Fruit fly (Drosophila melanogaster) ovary, adult (tissue): ENCODE results near the gene CG17271.

Experiments
- CG17801 ChIP-seq: fragments of 200-800 bp; optimal IDR thresholded peaks from 2 replicates; lab custom pipeline; 2019; ENCODE audit warnings: missing biosample characterization, mild to moderate bottlenecking, missing genetic modification characterization, moderate library complexity; ENCODE audit not compliant: partially characterized antibody

The CG17271 gene

dm6 chr3R:20790437-20790836 lies 31.2 kb downstream of the CG17271 start:
- no peak for TF ChIP-seq CG17801 (GFP tag; lab: Kevin White, UChicago)

dm6 chr3R:20788559-20788958 lies 33.1 kb downstream of the CG17271 start:
- TF ChIP-seq CG17801 (GFP tag; lab: Kevin White, UChicago), result no peak

- TF ChIP-seq CG17801 (GFP tag; lab: Kevin White, UChicago), result no peak
These were observed 36.9 kb downstream of the CG17271 start for dm6 chr3R:20784436-20785368.

dm6 chr3R:20783714-20784435 lies 37.8 kb downstream of the CG17271 start:
- TF ChIP-seq CG17801 (GFP tag; lab: Kevin White, UChicago), result no peak

- peak; percentile 96 for TF ChIP-seq CG17801 (GFP tag; lab: Kevin White, UChicago)
These were observed 39.0 kb downstream of the CG17271 start for dm6 chr3R:20782655-20783105.

DNA sequence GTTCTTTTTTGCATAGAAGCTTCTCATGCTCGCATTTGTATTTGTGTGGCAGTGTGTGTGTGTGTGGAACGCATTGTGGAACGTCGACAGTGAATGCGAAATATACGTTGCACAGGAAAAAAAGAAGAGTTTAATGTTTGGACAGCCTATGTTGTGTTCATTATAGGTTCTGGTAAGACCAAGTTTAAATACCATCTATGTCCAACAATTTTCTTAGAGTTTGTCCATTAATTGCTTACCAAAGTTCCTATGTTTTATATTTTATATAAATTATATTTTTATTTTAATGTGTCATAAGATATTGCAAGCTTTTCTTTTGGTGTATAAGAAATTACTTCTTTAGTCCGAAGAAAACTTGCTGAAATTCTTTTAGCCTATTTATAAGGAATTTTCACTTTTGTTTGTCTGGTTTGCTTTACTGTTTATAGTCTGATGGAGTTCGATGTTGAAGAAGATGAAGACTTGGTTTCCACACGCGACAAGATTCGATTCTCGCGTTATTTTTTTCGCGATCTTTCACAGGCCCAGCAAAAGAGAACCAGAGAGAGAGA lies 39.5 kb downstream of the CG17271 start:
- TF ChIP-seq CG17801 (GFP tag; lab: Kevin White, UChicago), result no peak

DNA sequence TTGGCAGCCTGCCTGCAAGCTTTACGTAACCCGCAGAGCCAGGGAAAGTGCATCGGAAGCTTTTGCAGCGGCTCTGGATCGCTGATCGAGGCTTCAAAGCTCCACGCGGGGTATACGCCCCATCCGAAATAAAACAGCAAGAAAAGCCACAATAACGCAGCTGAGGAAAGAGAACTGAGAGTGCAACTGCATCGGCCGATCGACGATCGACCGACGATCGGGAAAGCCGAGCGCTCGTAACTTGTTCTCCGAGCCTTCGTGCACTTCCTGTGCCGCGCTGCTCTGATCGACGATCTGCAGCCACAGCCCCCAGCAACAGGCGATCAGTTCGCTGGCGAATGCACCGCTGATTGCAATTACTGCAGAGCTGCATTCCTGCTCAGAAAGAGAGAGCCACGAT lies 41.7 kb downstream of the CG17271 start:
- peak; percentile 50 for TF ChIP-seq CG17801 (GFP tag; lab: Kevin White, UChicago)

DNA sequence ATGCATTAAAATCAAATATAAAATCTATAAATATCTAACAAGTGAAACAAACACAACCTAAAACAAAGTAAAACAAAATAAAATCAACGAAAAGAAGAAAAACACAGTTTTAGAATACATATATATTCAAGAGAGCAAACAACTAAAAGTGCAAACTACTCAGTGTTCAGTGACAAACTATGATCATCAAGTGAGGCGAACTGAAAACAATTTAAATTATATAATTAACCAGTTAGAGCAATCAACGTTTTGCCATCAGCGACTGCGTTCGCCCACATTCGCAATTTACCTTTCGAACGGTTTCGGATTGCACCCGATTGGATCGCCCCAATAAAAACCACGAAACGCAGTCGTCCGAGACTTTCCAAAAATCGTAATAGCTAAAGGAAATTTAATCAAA lies 42.1 kb downstream of the CG17271 start:
- TF ChIP-seq CG17801 (GFP tag; lab: Kevin White, UChicago), result no peak

- TF ChIP-seq CG17801 (GFP tag; lab: Kevin White, UChicago), result peak; percentile 99
These were observed 43.2 kb downstream of the CG17271 start for dm6 chr3R:20778285-20778926.

- no peak for TF ChIP-seq CG17801 (GFP tag; lab: Kevin White, UChicago)
These were observed 47.5 kb downstream of the CG17271 start for dm6 chr3R:20774125-20774524.

DNA sequence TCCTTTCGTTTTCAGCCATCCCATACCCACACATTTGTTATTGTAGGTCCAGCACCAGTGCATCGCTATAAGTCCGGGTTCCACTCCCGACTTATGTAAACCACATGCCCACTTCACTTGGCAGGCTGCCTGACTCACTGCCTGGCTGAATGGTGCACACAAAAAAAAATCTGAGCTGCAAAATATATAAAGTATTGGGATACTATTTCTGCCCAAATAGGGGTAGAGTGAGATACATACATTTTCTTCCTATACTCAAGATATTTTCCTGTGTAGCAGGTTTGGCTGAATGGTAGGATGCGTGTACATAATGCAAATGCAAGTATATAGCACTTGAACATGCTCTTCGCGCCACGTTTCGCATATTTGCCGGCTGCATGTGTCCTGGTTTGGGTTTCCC lies 48.5 kb downstream of the CG17271 start:
- no peak for TF ChIP-seq CG17801 (GFP tag; lab: Kevin White, UChicago)

dm6 chr3R:20772543-20772942 lies 49.1 kb downstream of the CG17271 start, which contains the start of gene Takl1:
Takl1 (minus strand) TSS chr3R:20772601.
- TF ChIP-seq CG17801 (GFP tag; lab: Kevin White, UChicago), result no peak
